Fruit fly (Drosophila melanogaster) whole organism, pupa: ENCODE results near the gene Polr2B.

Source experiments
- CG10348 ChIP-seq: fragments of 200-800 bp; sonication (Bioruptor generic); IDR thresholded peaks from 2 replicates; pipeline ENCODE4 v1.3.6; 2022; ENCODE audit warnings: missing biosample characterization, missing genetic modification characterization
- CG14655 ChIP-seq: fragments of 200-800 bp; sonication (Bioruptor generic); optimal IDR thresholded peaks from 3 replicates; lab custom pipeline; 2017; ENCODE audit warnings: mild to moderate bottlenecking, missing biosample characterization, missing genetic modification reagents, missing genetic modification characterization
- CG15710 ChIP-seq: fragments of 200-800 bp; sonication (Bioruptor generic); optimal IDR thresholded peaks from 2 replicates; lab custom pipeline; 2018; ENCODE audit warnings: missing biosample characterization, mild to moderate bottlenecking, missing genetic modification characterization, moderate library complexity
- CG17806 ChIP-seq: fragments of 200-800 bp; sonication (Bioruptor generic); optimal IDR thresholded peaks from 2 replicates; lab custom pipeline; 2018; ENCODE audit warnings: missing biosample characterization, mild to moderate bottlenecking, missing genetic modification characterization, moderate library complexity
- CG32121 ChIP-seq: fragments of 200-800 bp; sonication (Bioruptor generic); IDR thresholded peaks from 2 replicates; pipeline ENCODE4 v1.3.6; 2022; ENCODE audit warnings: missing biosample characterization, missing genetic modification characterization
- CG4496 ChIP-seq: fragments of 200-800 bp; sonication (Bioruptor generic); IDR thresholded peaks from 3 replicates; pipeline ENCODE4 v1.3.6; 2022; ENCODE audit warnings: missing biosample characterization, missing genetic modification characterization
- CG8159 ChIP-seq: fragments of 200-800 bp; sonication (Bioruptor generic); optimal IDR thresholded peaks from 3 replicates; lab custom pipeline; 2018; ENCODE audit warnings: missing biosample characterization, mild to moderate bottlenecking, missing genetic modification characterization, moderate library complexity
- CG8301 ChIP-seq: fragments of 200-800 bp; sonication (Bioruptor generic); optimal IDR thresholded peaks from 2 replicates; lab custom pipeline; 2018; ENCODE audit warnings: missing biosample characterization, mild to moderate bottlenecking, missing genetic modification characterization
- D1 ChIP-seq: fragments of 200-800 bp; sonication (Bioruptor generic); optimal IDR thresholded peaks from 2 replicates; lab custom pipeline; 2018; ENCODE audit warnings: missing biosample characterization, mild to moderate bottlenecking, missing genetic modification characterization, moderate library complexity
- EcR ChIP-seq: fragments of 200-800 bp; sonication (Bioruptor generic); optimal IDR thresholded peaks from 3 replicates; lab custom pipeline; 2019; ENCODE audit warnings: missing biosample characterization, missing genetic modification characterization, mild to moderate bottlenecking, moderate library complexity, missing genetic modification reagents
- fd96Ca ChIP-seq: fragments of 200-800 bp; sonication (Bioruptor generic); IDR thresholded peaks from 3 replicates; pipeline ENCODE4 v1.3.6; 2022; ENCODE audit warnings: missing biosample characterization, missing genetic modification characterization

DNA sequence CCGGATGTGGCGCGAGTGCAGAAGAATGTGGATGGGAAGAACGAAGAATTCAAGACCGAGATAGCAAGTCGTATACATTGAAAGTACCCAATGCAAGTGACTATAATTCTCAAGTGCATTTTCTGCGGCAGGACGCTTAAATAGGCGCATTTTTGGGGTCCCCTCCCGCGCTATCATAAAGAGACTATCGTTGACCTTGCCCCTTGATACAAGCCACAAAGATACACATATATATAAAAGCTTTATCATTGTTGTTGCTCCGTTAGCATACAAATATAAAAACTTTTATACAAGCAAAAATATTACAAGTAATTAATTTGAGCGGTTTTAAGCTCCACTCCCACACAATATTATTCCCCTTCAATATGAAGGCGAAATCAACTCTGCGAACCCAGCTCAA lies 37.4 kb upstream of the Polr2B start:
- TF ChIP-seq fd96Ca (GFP tag; lab: Robert Waterston, UW) = no peak
- no peak for TF ChIP-seq CG32121 (GFP tag; lab: Robert Waterston, UW)
- no peak for TF ChIP-seq CG17806 (tag; lab: Kevin White, UChicago)
- no peak for TF ChIP-seq CG15710 (tag; lab: Kevin White, UChicago)
- no peak for TF ChIP-seq CG8159
- TF ChIP-seq D1 (tag; lab: Kevin White, UChicago) = no peak
- TF ChIP-seq CG10348 (GFP tag; lab: Robert Waterston, UW) = no peak
- TF ChIP-seq CG8301 (tag; lab: Kevin White, UChicago) = no peak
- TF ChIP-seq EcR (GFP tag; lab: Kevin White, UChicago) = peak; percentile 78
- no peak for TF ChIP-seq CG14655 (GFP tag; lab: Kevin White, UChicago)
- no peak for TF ChIP-seq CG4496 (GFP tag; lab: Robert Waterston, UW)
